Worm (Caenorhabditis elegans) whole organism, L4/young adult: ENCODE data around the gene srj-25.

Experiments
- W03F9.2 ChIP-seq: fragments of 150-350 bp; optimal IDR thresholded peaks from 2 replicates; lab custom pipeline; 2014; ENCODE audit warnings: missing biosample characterization, missing genetic modification characterization
- him-1 ChIP-seq: sonication (generic microtip); optimal IDR thresholded peaks from 2 replicates; lab custom pipeline; 2016; ENCODE audit warnings: missing genotype, missing genetic modification reagents, missing genetic modification characterization, missing compliant biosample characterization

DNA sequence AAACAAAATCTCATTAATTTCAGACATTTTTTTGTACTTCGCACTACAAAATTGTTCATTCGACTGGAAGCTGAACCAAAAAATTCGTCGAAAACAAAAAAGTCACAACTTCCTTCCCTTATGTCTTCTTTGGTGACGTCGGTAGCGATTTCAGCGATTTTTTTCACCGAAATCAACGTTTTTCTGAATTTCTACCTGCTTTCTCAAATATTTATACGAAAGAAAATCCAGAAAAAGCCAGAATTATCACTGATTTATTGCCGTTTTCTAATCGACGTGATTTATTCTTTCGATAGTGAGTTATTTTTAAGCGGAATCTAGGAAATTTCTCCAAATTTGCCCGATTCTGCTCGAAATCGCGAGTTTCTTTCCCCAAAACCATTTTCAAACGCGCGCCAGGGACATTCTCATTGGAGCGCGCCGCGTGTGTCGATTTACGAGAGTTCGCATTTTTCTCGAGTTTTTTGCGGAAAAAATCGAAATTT lies 38.8 kb upstream of the srj-25 start, which contains the start of gene srbc-58:
- TF ChIP-seq him-1 (tag; lab: Kevin White, UChicago) = no peak
- no peak for TF ChIP-seq W03F9.2 (tag; lab: Kevin White, UChicago)
